Fruit fly (Drosophila melanogaster) whole organism, embryonic: ENCODE measurements around the gene CG16985.
A peak's percentile ranks its signal among the peaks of the same experiment; 100 is the strongest.

Source experiments
- ATbp ChIP-seq: fragments of 200-800 bp; sonication (Bioruptor generic); optimal IDR thresholded peaks from 2 replicates; lab custom pipeline; 2017; ENCODE audit warnings: missing biosample characterization, mild to moderate bottlenecking, missing genetic modification characterization, missing genetic modification reagents
- CG1024 ChIP-seq: fragments of 200-800 bp; sonication (Bioruptor generic); IDR thresholded peaks from 2 replicates; pipeline ENCODE4 v1.3.6; 2022; ENCODE audit warnings: missing biosample characterization, missing genetic modification characterization
- CG10274 ChIP-seq: fragments of 200-800 bp; sonication (Bioruptor generic); optimal IDR thresholded peaks from 3 replicates; lab custom pipeline; 2017; ENCODE audit warnings: missing biosample characterization, mild to moderate bottlenecking, missing genetic modification characterization
- CG10979 ChIP-seq: fragments of 200-800 bp; sonication (Bioruptor generic); optimal IDR thresholded peaks from 2 replicates; lab custom pipeline; 2018; ENCODE audit warnings: missing biosample characterization, mild to moderate bottlenecking, missing genetic modification characterization, moderate library complexity
- CG12155 ChIP-seq: fragments of 200-800 bp; sonication (Bioruptor generic); optimal IDR thresholded peaks from 3 replicates; lab custom pipeline; 2016; ENCODE audit warnings: missing biosample characterization, missing genetic modification characterization
- CG12219 ChIP-seq: fragments of 200-800 bp; sonication (Bioruptor generic); optimal IDR thresholded peaks from 3 replicates; lab custom pipeline; 2018; ENCODE audit warnings: missing biosample characterization, mild to moderate bottlenecking, missing genetic modification characterization
- CG14050 ChIP-seq: fragments of 200-800 bp; sonication (Bioruptor generic); IDR thresholded peaks from 3 replicates; pipeline ENCODE4 v1.3.6; 2022; ENCODE audit warnings: missing biosample characterization, missing genetic modification characterization
- CG14710 ChIP-seq: fragments of 200-800 bp; sonication (Bioruptor generic); optimal IDR thresholded peaks from 3 replicates; lab custom pipeline; 2019; ENCODE audit warnings: missing biosample characterization, mild to moderate bottlenecking, missing genetic modification characterization, moderate library complexity
- CG1647 ChIP-seq: fragments of 200-800 bp; sonication (Bioruptor generic); optimal IDR thresholded peaks from 3 replicates; lab custom pipeline; 2016; ENCODE audit warnings: missing biosample characterization, missing genetic modification characterization
- CG17912 ChIP-seq: fragments of 200-800 bp; sonication (Bioruptor generic); optimal IDR thresholded peaks from 2 replicates; lab custom pipeline; 2018; ENCODE audit warnings: missing biosample characterization, mild to moderate bottlenecking, missing genetic modification characterization
- CG30020 ChIP-seq: fragments of 200-800 bp; optimal IDR thresholded peaks from 2 replicates; lab custom pipeline; 2019; ENCODE audit warnings: missing biosample characterization, mild to moderate bottlenecking, missing genetic modification characterization, moderate library complexity
- CG31224 ChIP-seq: fragments of 200-800 bp; sonication (Bioruptor generic); IDR thresholded peaks from 2 replicates; pipeline ENCODE4 v1.3.6; 2022; ENCODE audit warnings: missing biosample characterization, missing genetic modification characterization
- CG34376 ChIP-seq: fragments of 200-800 bp; sonication (Bioruptor generic); optimal IDR thresholded peaks from 2 replicates; lab custom pipeline; 2018; ENCODE audit warnings: missing biosample characterization, mild to moderate bottlenecking, missing genetic modification characterization
- CG42726 ChIP-seq: fragments of 200-800 bp; sonication (Bioruptor generic); IDR thresholded peaks from 2 replicates; pipeline ENCODE4 v1.3.6; 2022; ENCODE audit warnings: missing biosample characterization, missing genetic modification characterization; ENCODE audit not compliant: partially characterized antibody
- CG4730 ChIP-seq: fragments of 200-800 bp; sonication (Bioruptor generic); IDR thresholded peaks from 2 replicates; pipeline ENCODE4 v1.3.6; 2022; ENCODE audit warnings: missing biosample characterization, missing genetic modification characterization
- CG6689 ChIP-seq: fragments of 200-800 bp; sonication (Bioruptor generic); IDR thresholded peaks from 2 replicates; pipeline ENCODE4 v1.3.6; 2022; ENCODE audit warnings: missing biosample characterization, missing genetic modification characterization
- CG7745 ChIP-seq: fragments of 200-800 bp; sonication (Bioruptor generic); optimal IDR thresholded peaks from 2 replicates; lab custom pipeline; 2018; ENCODE audit warnings: missing biosample characterization, mild to moderate bottlenecking, missing genetic modification characterization, moderate library complexity
- CG8290 ChIP-seq, 3 experiments: fragments of 200-800 bp; sonication (Bioruptor generic); optimal IDR thresholded peaks; 2 replicates each; lab custom pipeline; 2016 to 2019; ENCODE audit warnings: missing biosample characterization in 3 of 3, missing genetic modification characterization in 3 of 3, mild to moderate bottlenecking in 2 of 3, moderate library complexity in 1 of 3
- CG9215 ChIP-seq: fragments of 200-800 bp; sonication (Bioruptor generic); IDR thresholded peaks from 2 replicates; pipeline ENCODE4 v1.3.6; 2022; ENCODE audit warnings: missing biosample characterization, missing genetic modification characterization
- CG9817 ChIP-seq: fragments of 200-800 bp; sonication (Bioruptor generic); optimal IDR thresholded peaks from 2 replicates; lab custom pipeline; 2018; ENCODE audit warnings: missing biosample characterization, mild to moderate bottlenecking, missing genetic modification characterization, moderate library complexity
- CG9876 ChIP-seq: fragments of 200-800 bp; sonication (Bioruptor generic); optimal IDR thresholded peaks from 2 replicates; lab custom pipeline; 2016; ENCODE audit warnings: missing biosample characterization, missing genetic modification characterization
- CTCF ChIP-seq: fragments of 200-800 bp; sonication (Bioruptor generic); optimal IDR thresholded peaks from 2 replicates; lab custom pipeline; 2017; ENCODE audit warnings: missing biosample characterization, mild to moderate bottlenecking, missing genetic modification characterization, moderate library complexity
- Camta ChIP-seq: fragments of 200-800 bp; sonication (Bioruptor generic); optimal IDR thresholded peaks from 2 replicates; lab custom pipeline; 2016; ENCODE audit warnings: missing biosample characterization, missing genetic modification characterization
- Dfd ChIP-seq, 2 experiments: fragments of >200 bp; optimal IDR thresholded peaks; 2 replicates each; lab custom pipeline; 2017; ENCODE audit warnings: missing biosample characterization in 2 of 2, missing genetic modification characterization in 2 of 2
- GATAe ChIP-seq: fragments of 200-800 bp; sonication (Bioruptor generic); conservative IDR thresholded peaks from 2 replicates; pipeline ENCODE4 v1.3.6; 2022; ENCODE audit warnings: missing biosample characterization, missing genetic modification characterization
- H2.0 ChIP-seq: fragments of 200-800 bp; sonication (Bioruptor generic); IDR thresholded peaks from 2 replicates; pipeline ENCODE4 v1.3.6; 2022; ENCODE audit warnings: missing biosample characterization, missing genetic modification characterization
- Lim3 ChIP-seq: fragments of 200-800 bp; sonication (Bioruptor generic); IDR thresholded peaks from 2 replicates; pipeline ENCODE4 v1.3.6; 2022; ENCODE audit warnings: missing biosample characterization, missing genetic modification characterization
- MBD-R2 ChIP-seq: fragments of 200-800 bp; sonication (Bioruptor generic); IDR thresholded peaks from 2 replicates; pipeline ENCODE4 v1.3.6; 2022; ENCODE audit warnings: missing biosample characterization, missing genetic modification characterization
- Mad ChIP-seq: fragments of 200-800 bp; sonication (Bioruptor generic); optimal IDR thresholded peaks from 2 replicates; lab custom pipeline; 2016; ENCODE audit warnings: missing biosample characterization, missing genetic modification characterization
- NC2β ChIP-seq: fragments of 200-800 bp; sonication (Bioruptor generic); optimal IDR thresholded peaks from 2 replicates; lab custom pipeline; 2016; ENCODE audit warnings: missing biosample characterization, missing genetic modification characterization
- Oli ChIP-seq: fragments of 200-800 bp; sonication (Bioruptor generic); optimal IDR thresholded peaks from 2 replicates; lab custom pipeline; 2018; ENCODE audit warnings: missing biosample characterization, mild to moderate bottlenecking, missing genetic modification characterization, moderate library complexity
- Rx ChIP-seq: fragments of 200-800 bp; sonication (Bioruptor generic); IDR thresholded peaks from 2 replicates; pipeline ENCODE4 v1.3.6; 2022; ENCODE audit warnings: missing biosample characterization, missing genetic modification characterization
- Side ChIP-seq: fragments of 200-800 bp; sonication (Bioruptor generic); optimal IDR thresholded peaks from 2 replicates; lab custom pipeline; 2016; ENCODE audit warnings: missing biosample characterization, missing genetic modification characterization
- Six4 ChIP-seq: fragments of 200-800 bp; sonication (Bioruptor generic); optimal IDR thresholded peaks from 2 replicates; lab custom pipeline; 2016; ENCODE audit warnings: missing biosample characterization, missing genetic modification characterization
- Xbp1 ChIP-seq: fragments of 200-800 bp; sonication (Bioruptor generic); optimal IDR thresholded peaks from 3 replicates; lab custom pipeline; 2016; ENCODE audit warnings: missing biosample characterization, mild to moderate bottlenecking, missing genetic modification characterization
- amos ChIP-seq: fragments of 200-800 bp; sonication (Bioruptor generic); IDR thresholded peaks from 2 replicates; pipeline ENCODE4 v1.3.6; 2022; ENCODE audit warnings: missing biosample characterization, missing genetic modification characterization; ENCODE audit not compliant: partially characterized antibody
- az2 ChIP-seq: fragments of 200-800 bp; sonication (Bioruptor generic); optimal IDR thresholded peaks from 3 replicates; lab custom pipeline; 2016; ENCODE audit warnings: missing biosample characterization, missing genetic modification characterization
- bbx ChIP-seq: fragments of 200-800 bp; sonication (Bioruptor generic); IDR thresholded peaks from 2 replicates; pipeline ENCODE4 v1.3.6; 2022; ENCODE audit warnings: missing biosample characterization, missing genetic modification characterization; ENCODE audit not compliant: partially characterized antibody
- caup ChIP-seq: fragments of 200-800 bp; sonication (Bioruptor generic); optimal IDR thresholded peaks from 3 replicates; lab custom pipeline; 2017; ENCODE audit warnings: missing biosample characterization, mild to moderate bottlenecking, missing genetic modification characterization, moderate library complexity; ENCODE audit not compliant: severe bottlenecking
- dysf ChIP-seq: fragments of 200-800 bp; sonication (Bioruptor generic); IDR thresholded peaks from 3 replicates; pipeline ENCODE4 v1.3.6; 2022; ENCODE audit warnings: missing biosample characterization, missing genetic modification characterization
- emc ChIP-seq: fragments of 200-800 bp; sonication (Bioruptor generic); optimal IDR thresholded peaks from 2 replicates; lab custom pipeline; 2016; ENCODE audit warnings: missing biosample characterization, missing genetic modification characterization
- gce ChIP-seq: fragments of 200-800 bp; sonication (Bioruptor generic); IDR thresholded peaks from 3 replicates; pipeline ENCODE4 v1.3.6; 2022; ENCODE audit warnings: missing biosample characterization, missing genetic modification characterization
- gcm2 ChIP-seq: fragments of 200-800 bp; sonication (Bioruptor generic); optimal IDR thresholded peaks from 2 replicates; lab custom pipeline; 2016; ENCODE audit warnings: missing biosample characterization, missing genetic modification characterization
- her ChIP-seq: fragments of 200-800 bp; sonication (Bioruptor generic); optimal IDR thresholded peaks from 2 replicates; lab custom pipeline; 2016; ENCODE audit warnings: missing biosample characterization, missing genetic modification characterization
- klu ChIP-seq: fragments of 200-800 bp; sonication (Bioruptor generic); IDR thresholded peaks from 2 replicates; pipeline ENCODE4 v1.3.6; 2022; ENCODE audit warnings: missing biosample characterization, missing genetic modification characterization
- ranshi ChIP-seq: fragments of 200-800 bp; sonication (Bioruptor generic); IDR thresholded peaks from 2 replicates; pipeline ENCODE4 v1.3.6; 2022; ENCODE audit warnings: missing biosample characterization, missing genetic modification characterization
- stwl ChIP-seq: fragments of 200-800 bp; sonication (Bioruptor generic); optimal IDR thresholded peaks from 3 replicates; lab custom pipeline; 2018; ENCODE audit warnings: missing biosample characterization, mild to moderate bottlenecking, missing genetic modification characterization, moderate library complexity
- sug ChIP-seq: fragments of 200-800 bp; optimal IDR thresholded peaks from 2 replicates; lab custom pipeline; 2019; ENCODE audit warnings: missing biosample characterization, mild to moderate bottlenecking, missing genetic modification characterization, moderate library complexity
- tio ChIP-seq: fragments of 200-800 bp; sonication (Bioruptor generic); optimal IDR thresholded peaks from 2 replicates; lab custom pipeline; 2017; ENCODE audit warnings: missing biosample characterization, missing genetic modification characterization, inconsistent platforms
- tna ChIP-seq: fragments of 200-800 bp; sonication (Bioruptor generic); IDR thresholded peaks from 2 replicates; pipeline ENCODE4 v1.3.6; 2022; ENCODE audit warnings: missing biosample characterization, missing genetic modification characterization; ENCODE audit not compliant: partially characterized antibody

Gene CG16985

dm6 chr3L:2552116-2552843 is 46.8 kb upstream of the CG16985 start (continued):
- TF ChIP-seq Mad (no peak), CG6689 (GFP tag; lab: Robert Waterston, UW) (peak; percentile 64), CG30020 (tag; lab: Kevin White, UChicago) (no peak), az2 (GFP tag; lab: Kevin White, UChicago) (peak; percentile 70), Xbp1 (peak; percentile 66), Oli (tag; lab: Kevin White, UChicago) (peak; percentile 73), amos (GFP tag; lab: Robert Waterston, UW) (no peak), Dfd (GFP tag; optimal IDR thresholded peaks at IDR 0.05; lab: Kevin White, UChicago) (no peak), CG9817 (no peak), CG10274 (GFP tag; lab: Kevin White, UChicago) (peak; percentile 40), sug (tag; lab: Kevin White, UChicago) (no peak), CG1024 (GFP tag; lab: Robert Waterston, UW) (peak; percentile 47; the same call in 1 of the 2 replicates), bbx (GFP tag; lab: Robert Waterston, UW) (no peak), GATAe (GFP tag; lab: Robert Waterston, UW) (no peak), CG12219 (GFP tag; lab: Kevin White, UChicago) (peak; percentile 59), CG14050 (GFP tag; lab: Robert Waterston, UW) (no peak), H2.0 (peak; percentile 38; the same call in 1 of the 2 replicates), Side (GFP tag; lab: Kevin White, UChicago) (peak; percentile 42), klu (GFP tag; lab: Robert Waterston, UW) (no peak), Six4 (GFP tag; lab: Kevin White, UChicago) (peak; percentile 58), emc (GFP tag; lab: Kevin White, UChicago) (no peak), ATbp (GFP tag; lab: Kevin White, UChicago) (peak; percentile 65), MBD-R2 (GFP tag; lab: Robert Waterston, UW) (0 out of 2 replicates have a peak, but pooled peaks have one; percentile 16), CG7745 (peak; percentile 43), NC2β (GFP tag; lab: Kevin White, UChicago) (peak; percentile 72), CG9876 (GFP tag; lab: Kevin White, UChicago) (no peak), CG34376 (GFP tag; lab: Kevin White, UChicago) (no peak), CG12155 (peak; percentile 55), CTCF (GFP tag; lab: Kevin White, UChicago) (peak; percentile 12), Camta (GFP tag; lab: Kevin White, UChicago) (peak; percentile 65), CG8290 (GFP tag; optimal IDR thresholded peaks at IDR 0.05; lab: Kevin White, UChicago) (peak; percentile 14), CG8290 (tag; optimal IDR thresholded peaks at IDR 0.05; lab: Kevin White, UChicago) (peak in 1 of 2 experiments; percentile 62), CG9215 (GFP tag; lab: Robert Waterston, UW) (no peak), caup (peak; percentile 47), stwl (tag; lab: Kevin White, UChicago) (peak; percentile 16), dysf (GFP tag; lab: Robert Waterston, UW) (peak; percentile 61; the same call in 2 of the 3 replicates), her (peak; percentile 14), Rx (GFP tag; lab: Robert Waterston, UW) (no peak), CG14710 (tag; lab: Kevin White, UChicago) (peak; percentile 73), ranshi (GFP tag; lab: Robert Waterston, UW) (no peak), tna (GFP tag; lab: Robert Waterston, UW) (no peak), gcm2 (GFP tag; lab: Kevin White, UChicago) (no peak), tio (GFP tag; lab: Kevin White, UChicago) (peak; percentile 61), CG31224 (GFP tag; lab: Robert Waterston, UW) (no peak), CG10979 (tag; lab: Kevin White, UChicago) (peak; percentile 83), CG42726 (GFP tag; lab: Robert Waterston, UW) (no peak), Lim3 (GFP tag; lab: Robert Waterston, UW) (no peak), CG4730 (GFP tag; lab: Robert Waterston, UW) (0 out of 2 replicates have a peak, but pooled peaks have one; percentile 38), CG1647 (peak; percentile 8), CG17912 (GFP tag; lab: Kevin White, UChicago) (no peak), gce (GFP tag; lab: Robert Waterston, UW) (no peak)
